Worm (Caenorhabditis elegans): ENCODE data around the gene ccar-1.

- TF ChIP-seq elt-1 (tag; optimal IDR thresholded peaks at IDR 0.05) (no peak), nhr-77 (tag; optimal IDR thresholded peaks at IDR 0.05) (no peak), ztf-4 (tag; optimal IDR thresholded peaks at IDR 0.05) (no peak), ama-1 (optimal IDR thresholded peaks at IDR 0.05) (no peak), nhr-12 (tag; optimal IDR thresholded peaks at IDR 0.05) (no peak), lsy-2 (tag; optimal IDR thresholded peaks at IDR 0.05) (no peak), snpc-4 (tag; optimal IDR thresholded peaks at IDR 0.05) (no peak), nhr-23 (tag; optimal IDR thresholded peaks at IDR 0.05) (no peak), ceh-16 (tag; optimal IDR thresholded peaks at IDR 0.05) (no peak), lin-39 (tag; optimal IDR thresholded peaks at IDR 0.05) (no peak), nhr-237 (tag; optimal IDR thresholded peaks at IDR 0.05) (no peak)
Observed at ce11 chrIV:14050900-14051299, 20.4 kb upstream of the ccar-1 start, which contains the start of gene semo-1.
